Worm (Caenorhabditis elegans) whole organism, young adult: ENCODE data around the gene C25H3.10.

ENCODE experiments used
- B0035.1 ChIP-seq: sonication (generic microtip); optimal IDR thresholded peaks from 2 replicates; lab custom pipeline; 2016; ENCODE audit warnings: missing genetic modification characterization, mild to moderate bottlenecking, missing compliant biosample characterization, missing genotype, missing genetic modification reagents
- Y95B8A.8 ChIP-seq: fragments of 200-800 bp; sonication (Bioruptor generic); IDR thresholded peaks from 2 replicates; pipeline ENCODE4 v1.3.6; 2022; ENCODE audit warnings: missing genetic modification reagents, missing genetic modification characterization, missing compliant biosample characterization
- ama-1 ChIP-seq, 3 experiments: fragments of 150-350 bp in 1 of 3; sonication (generic microtip) in 2 of 3; optimal IDR thresholded peaks; 2 replicates each; lab custom pipeline; 2014 to 2018; ENCODE audit warnings: missing biosample characterization in 2 of 3, missing genetic modification characterization in 2 of 3, missing genetic modification reagents in 2 of 3
- chd-7 ChIP-seq: sonication (generic microtip); optimal IDR thresholded peaks from 2 replicates; lab custom pipeline; 2016; ENCODE audit warnings: mild to moderate bottlenecking, missing genetic modification characterization, moderate library complexity, missing compliant biosample characterization
- him-1 ChIP-seq: sonication (generic microtip); optimal IDR thresholded peaks from 2 replicates; lab custom pipeline; 2016; ENCODE audit warnings: missing genotype, missing genetic modification reagents, missing genetic modification characterization, missing compliant biosample characterization
- unc-62 ChIP-seq: fragments of 150-350 bp; optimal IDR thresholded peaks from 2 replicates; lab custom pipeline; 2014; ENCODE audit warnings: missing biosample characterization, missing genetic modification reagents, missing genetic modification characterization
- zfh-2 ChIP-seq: fragments of 200-800 bp; sonication (Bioruptor generic); conservative IDR thresholded peaks from 2 replicates; pipeline ENCODE4 v1.3.6; 2022; ENCODE audit warnings: missing genetic modification reagents, missing genetic modification characterization, missing compliant biosample characterization
- ztf-18 ChIP-seq: sonication (generic microtip); optimal IDR thresholded peaks from 2 replicates; lab custom pipeline; 2016; ENCODE audit warnings: missing genotype, mild to moderate bottlenecking, missing genetic modification characterization, missing compliant biosample characterization

DNA sequence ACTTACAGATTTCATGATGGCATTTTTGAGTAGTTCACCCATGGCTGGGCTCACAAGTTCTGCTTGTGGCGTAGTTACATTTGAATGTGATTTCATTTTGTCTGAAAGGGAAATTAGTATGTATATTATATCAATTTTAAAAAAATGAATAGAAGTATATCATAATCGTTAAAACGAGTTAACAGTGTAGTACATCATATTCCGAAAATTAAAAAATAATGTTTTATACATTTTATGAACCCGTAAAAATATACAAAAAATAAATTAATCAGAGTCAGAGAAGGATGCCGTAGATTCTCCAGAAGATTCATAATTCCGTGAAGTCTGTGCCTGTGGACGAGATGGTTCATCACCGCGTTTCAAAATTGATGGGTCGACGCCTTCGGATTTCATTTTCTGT lies 51.8 kb downstream of the C25H3.10 start, which contains the start of gene F59E12.9:
- no peak for TF ChIP-seq chd-7 (tag; lab: Kevin White, UChicago)
- TF ChIP-seq Y95B8A.8 (GFP tag; lab: Robert Waterston, UW), result no peak
- no peak for TF ChIP-seq B0035.1 (tag; lab: Kevin White, UChicago)
- no peak for TF ChIP-seq unc-62 (GFP tag; lab: Kevin White, UChicago)
- TF ChIP-seq zfh-2 (GFP tag; lab: Robert Waterston, UW), result no peak
- TF ChIP-seq ama-1 (optimal IDR thresholded peaks at IDR 0.05; lab: Kevin White, UChicago), result no peak
- no peak for TF ChIP-seq ama-1 (GFP tag; optimal IDR thresholded peaks at IDR 0.05; lab: Kevin White, UChicago)
- TF ChIP-seq him-1, result no peak
- TF ChIP-seq ztf-18 (tag; lab: Kevin White, UChicago), result no peak
